Fruit fly (Drosophila melanogaster) whole organism, prepupa: ENCODE data around the gene Rdh.

Source experiments
- CG11762 ChIP-seq: fragments of 200-800 bp; sonication (Bioruptor generic); optimal IDR thresholded peaks from 3 replicates; lab custom pipeline; 2016; ENCODE audit warnings: missing biosample characterization, missing genetic modification characterization; ENCODE audit not compliant: insufficient read depth
- CG3032 ChIP-seq: fragments of 200-800 bp; optimal IDR thresholded peaks from 2 replicates; lab custom pipeline; 2019; ENCODE audit warnings: missing biosample characterization, mild to moderate bottlenecking, missing genetic modification characterization, moderate library complexity
- Ets21C ChIP-seq: fragments of 200-800 bp; sonication (Bioruptor generic); optimal IDR thresholded peaks from 3 replicates; lab custom pipeline; 2016; ENCODE audit warnings: missing biosample characterization, missing genetic modification characterization
- Hr39 ChIP-seq: fragments of 200-800 bp; sonication (Bioruptor generic); optimal IDR thresholded peaks from 2 replicates; lab custom pipeline; 2016; ENCODE audit warnings: missing biosample characterization, missing genetic modification characterization
- Met ChIP-seq: fragments of 200-800 bp; sonication (Bioruptor generic); optimal IDR thresholded peaks from 3 replicates; lab custom pipeline; 2016; ENCODE audit warnings: missing biosample characterization, missing genetic modification characterization

dm6 chr3L:3816254-3816653, 9.0 kb upstream of the Rdh start, which contains the start of gene Acp63F:
- TF ChIP-seq CG11762 (GFP tag; lab: Kevin White, UChicago) = no peak
- no peak for TF ChIP-seq Hr39 (GFP tag; lab: Kevin White, UChicago)
- TF ChIP-seq Met (GFP tag; lab: Kevin White, UChicago) = no peak
- no peak for TF ChIP-seq CG3032 (tag; lab: Kevin White, UChicago)
- TF ChIP-seq Ets21C = no peak
